Fruit fly (Drosophila melanogaster) S2 (cell line): ENCODE results near the gene CG43796.

Experiments
- CG8478 ChIP-seq: fragments of >200 bp; optimal IDR thresholded peaks from 2 replicates; lab custom pipeline; 2018
- CTCF ChIP-seq, 2 experiments: fragments of >200 bp; optimal IDR thresholded peaks; 2 replicates each; lab custom pipeline; 2018

CG43796 gene

dm6 chr2L:8521724-8522309, 39.6 kb downstream of the CG43796 start, which contains the start of gene Acer:
Acer (plus strand) TSS chr2L:8521933.
- TF ChIP-seq CTCF (optimal IDR thresholded peaks at IDR 0.05; lab: Kevin White, UChicago) (no peak), CG8478 (lab: Kevin White, UChicago) (no peak)

dm6 chr2L:8522781-8523180, 40.6 kb downstream of the CG43796 start:
- TF ChIP-seq CG8478 (lab: Kevin White, UChicago) (no peak), CTCF (optimal IDR thresholded peaks at IDR 0.05; lab: Kevin White, UChicago) (no peak)

DNA sequence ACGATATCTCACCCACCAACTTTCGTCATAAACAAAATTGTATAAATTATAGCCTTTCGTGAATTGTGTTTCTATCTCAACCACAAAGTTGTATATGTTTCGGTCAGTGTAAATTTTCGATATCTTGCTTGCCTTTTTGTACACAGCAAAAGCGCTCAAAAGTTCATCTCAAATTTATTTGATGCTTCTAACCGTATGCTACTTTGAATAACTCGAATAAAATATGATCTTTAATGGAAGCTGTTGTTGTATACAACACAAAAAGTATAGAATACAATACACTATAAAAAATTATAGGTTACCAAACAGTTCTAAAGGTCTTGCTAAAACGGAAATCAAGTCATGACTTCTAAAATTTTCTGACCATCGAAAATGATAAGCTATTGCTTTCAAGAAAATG, 42.8 kb downstream of the CG43796 start:
- TF ChIP-seq CG8478 (lab: Kevin White, UChicago) (no peak), CTCF (optimal IDR thresholded peaks at IDR 0.05; lab: Kevin White, UChicago) (no peak)

DNA sequence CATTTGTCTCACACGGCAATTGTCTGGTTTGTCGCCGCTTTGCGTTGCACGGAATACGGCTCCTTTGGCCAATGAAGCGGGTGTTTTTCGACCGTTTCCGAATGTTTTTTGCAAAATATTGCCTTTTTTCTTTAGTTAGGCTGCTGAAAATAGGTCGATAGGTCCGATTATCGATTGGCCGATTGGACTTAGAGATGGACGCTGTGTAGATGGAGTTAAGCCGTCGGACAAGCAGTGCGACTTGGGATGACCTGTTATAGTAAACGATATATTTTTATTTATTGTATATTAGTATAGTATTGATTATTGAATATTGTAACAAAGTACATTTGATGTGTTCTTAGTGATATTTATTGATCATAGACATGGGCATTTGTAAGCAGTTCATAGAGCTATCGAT, 46.1 kb downstream of the CG43796 start, which contains the start of the genes lmgA and lmgB:
lmgA (minus strand) TSS at position 301 of the 400 bp plus-strand sequence.
lmgB (minus strand) TSS at position 301 of the 400 bp plus-strand sequence.
- no peak for TF ChIP-seq CTCF (optimal IDR thresholded peaks at IDR 0.05; lab: Kevin White, UChicago)
- TF ChIP-seq CG8478 (lab: Kevin White, UChicago), result no peak

DNA sequence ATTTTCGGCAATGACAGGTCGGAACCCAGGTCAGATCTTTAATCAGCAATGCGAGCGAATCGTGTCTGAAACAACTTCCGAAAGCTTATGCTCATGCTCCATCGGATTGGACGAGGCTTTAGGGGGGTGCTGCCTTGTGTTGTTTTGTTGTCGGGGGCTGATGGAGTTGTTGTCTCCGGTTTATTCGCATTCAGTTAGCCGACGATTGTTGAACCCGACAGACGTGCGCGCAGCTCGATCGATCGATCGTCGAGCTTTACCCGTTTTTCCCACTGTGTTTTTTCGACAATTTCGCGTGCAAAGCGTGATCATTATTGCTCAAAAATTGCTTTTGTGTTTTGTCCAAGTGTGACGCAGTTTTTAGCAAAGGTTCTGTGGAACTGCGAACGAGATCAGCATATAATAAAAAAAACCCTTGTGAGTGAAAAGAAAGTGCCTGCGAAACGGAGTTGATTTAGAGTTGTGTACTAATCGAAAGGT, 46.8 kb downstream of the CG43796 start, which contains the start of gene CG17834:
CG17834 (plus strand) TSS at position 191 of the 480 bp plus-strand sequence.
- TF ChIP-seq CG8478 (lab: Kevin White, UChicago) (no peak), CTCF (optimal IDR thresholded peaks at IDR 0.05; lab: Kevin White, UChicago) (no peak)

- no peak for TF ChIP-seq CTCF (optimal IDR thresholded peaks at IDR 0.05; lab: Kevin White, UChicago)
Measured at dm6 chr2L:8530189-8530588, 48.0 kb downstream of the CG43796 start.
